Worm (Caenorhabditis elegans) whole organism, young adult: ENCODE measurements around the gene ecps-1.

Source experiments
- B0035.1 ChIP-seq: sonication (generic microtip); optimal IDR thresholded peaks from 2 replicates; lab custom pipeline; 2016; ENCODE audit warnings: missing genetic modification characterization, mild to moderate bottlenecking, missing compliant biosample characterization, missing genotype, missing genetic modification reagents
- C06A6.2 ChIP-seq: fragments of 200-800 bp; sonication (Bioruptor generic); conservative IDR thresholded peaks from 2 replicates; pipeline ENCODE4 v1.3.6; 2022; ENCODE audit warnings: missing genetic modification characterization, missing compliant biosample characterization
- F10E7.11 ChIP-seq: sonication (generic microtip); optimal IDR thresholded peaks from 2 replicates; lab custom pipeline; 2017; ENCODE audit warnings: mild to moderate bottlenecking, missing genetic modification characterization, moderate library complexity, missing compliant biosample characterization
- F37B4.10 ChIP-seq: fragments of 200-800 bp; sonication (Bioruptor generic); IDR thresholded peaks from 2 replicates; pipeline ENCODE4 v1.3.6; 2022; ENCODE audit warnings: missing genetic modification characterization, missing compliant biosample characterization
- F52B5.7 ChIP-seq: sonication (generic microtip); optimal IDR thresholded peaks from 2 replicates; lab custom pipeline; 2016; ENCODE audit warnings: mild to moderate bottlenecking, missing genetic modification characterization, missing compliant biosample characterization
- F55B11.4 ChIP-seq: sonication (generic microtip); optimal IDR thresholded peaks from 2 replicates; lab custom pipeline; 2016; ENCODE audit warnings: missing compliant biosample characterization, missing genetic modification characterization, borderline replicate concordance; ENCODE audit not compliant: insufficient read depth
- F57C9.4 ChIP-seq: sonication (generic microtip); optimal IDR thresholded peaks from 2 replicates; lab custom pipeline; 2017; ENCODE audit warnings: mild to moderate bottlenecking, missing genetic modification characterization, missing compliant biosample characterization
- K11D2.4 ChIP-seq: fragments of 200-800 bp; sonication (Bioruptor generic); IDR thresholded peaks from 2 replicates; pipeline ENCODE4 v1.3.6; 2022; ENCODE audit warnings: missing genetic modification reagents, missing genetic modification characterization, missing compliant biosample characterization
- K12H6.12 ChIP-seq: fragments of 200-800 bp; sonication (Bioruptor generic); optimal IDR thresholded peaks from 2 replicates; lab custom pipeline; 2018; ENCODE audit warnings: mild to moderate bottlenecking, missing genetic modification characterization, missing compliant biosample characterization
- T07F8.4 ChIP-seq: sonication (generic microtip); optimal IDR thresholded peaks from 2 replicates; lab custom pipeline; 2016; ENCODE audit warnings: mild to moderate bottlenecking, missing genetic modification characterization, moderate library complexity, missing compliant biosample characterization
- Y56A3A.18 ChIP-seq: fragments of 200-800 bp; sonication (Bioruptor generic); IDR thresholded peaks from 2 replicates; pipeline ENCODE4 v1.3.6; 2022; ENCODE audit warnings: missing genetic modification reagents, missing genetic modification characterization, missing compliant biosample characterization
- Y67H2A.10 ChIP-seq: fragments of 200-800 bp; sonication (Bioruptor generic); conservative IDR thresholded peaks from 2 replicates; pipeline ENCODE4 v1.3.6; 2022; ENCODE audit warnings: missing genetic modification reagents, missing genetic modification characterization, missing compliant biosample characterization
- akir-1 ChIP-seq: fragments of 200-800 bp; sonication (Bioruptor generic); optimal IDR thresholded peaks from 2 replicates; lab custom pipeline; 2018; ENCODE audit warnings: mild to moderate bottlenecking, missing genetic modification characterization, moderate library complexity, missing compliant biosample characterization
- aptf-2 ChIP-seq: fragments of 200-800 bp; sonication (Bioruptor generic); conservative IDR thresholded peaks from 2 replicates; pipeline ENCODE4 v1.3.6; 2022; ENCODE audit warnings: missing genetic modification reagents, missing genetic modification characterization, missing compliant biosample characterization
- athp-1 ChIP-seq: sonication (generic microtip); optimal IDR thresholded peaks from 2 replicates; lab custom pipeline; 2017; ENCODE audit warnings: mild to moderate bottlenecking, missing genetic modification characterization, missing compliant biosample characterization
- attf-3 ChIP-seq: fragments of 200-800 bp; sonication (Bioruptor generic); conservative IDR thresholded peaks from 2 replicates; pipeline ENCODE4 v1.3.6; 2022; ENCODE audit warnings: missing genetic modification reagents, missing genetic modification characterization, missing compliant biosample characterization
- attf-5 ChIP-seq: fragments of 200-800 bp; sonication (Bioruptor generic); optimal IDR thresholded peaks from 2 replicates; lab custom pipeline; 2018; ENCODE audit warnings: mild to moderate bottlenecking, missing genetic modification characterization, missing compliant biosample characterization
- bed-2 ChIP-seq: fragments of 200-800 bp; sonication (Bioruptor generic); IDR thresholded peaks from 2 replicates; pipeline ENCODE4 v1.3.6; 2022; ENCODE audit warnings: missing genetic modification reagents, missing genetic modification characterization, missing compliant biosample characterization
- ccch-3 ChIP-seq: fragments of 200-800 bp; sonication (Bioruptor generic); optimal IDR thresholded peaks from 2 replicates; lab custom pipeline; 2018; ENCODE audit warnings: mild to moderate bottlenecking, missing genetic modification characterization, missing compliant biosample characterization
- ceh-100 ChIP-seq: fragments of 200-800 bp; sonication (Bioruptor generic); IDR thresholded peaks from 2 replicates; pipeline ENCODE4 v1.3.6; 2022; ENCODE audit warnings: missing genetic modification reagents, missing genetic modification characterization, missing compliant biosample characterization
- ceh-27 ChIP-seq: fragments of 200-800 bp; sonication (Bioruptor generic); optimal IDR thresholded peaks from 2 replicates; lab custom pipeline; 2018; ENCODE audit warnings: mild to moderate bottlenecking, missing genetic modification characterization, moderate library complexity, missing compliant biosample characterization
- ceh-40 ChIP-seq: fragments of 200-800 bp; sonication (Bioruptor generic); IDR thresholded peaks from 2 replicates; pipeline ENCODE4 v1.3.6; 2022; ENCODE audit warnings: missing genetic modification characterization, missing compliant biosample characterization
- dox-1 ChIP-seq: fragments of 200-800 bp; sonication (Bioruptor generic); IDR thresholded peaks from 2 replicates; pipeline ENCODE4 v1.3.6; 2022; ENCODE audit warnings: missing genetic modification reagents, missing genetic modification characterization, missing compliant biosample characterization
- efl-1 ChIP-seq: fragments of 150-350 bp; optimal IDR thresholded peaks from 2 replicates; lab custom pipeline; 2014; ENCODE audit warnings: missing biosample characterization, missing genetic modification reagents, missing genetic modification characterization
- egl-44 ChIP-seq: fragments of 200-800 bp; sonication (Bioruptor generic); IDR thresholded peaks from 2 replicates; pipeline ENCODE4 v1.3.6; 2022; ENCODE audit warnings: missing genetic modification reagents, missing genetic modification characterization, missing compliant biosample characterization
- ekl-4 ChIP-seq: fragments of 200-800 bp; sonication (Bioruptor generic); IDR thresholded peaks from 2 replicates; pipeline ENCODE4 v1.3.6; 2022; ENCODE audit warnings: missing genetic modification reagents, missing genetic modification characterization, missing compliant biosample characterization
- ets-4 ChIP-seq: fragments of 200-800 bp; sonication (Bioruptor generic); optimal IDR thresholded peaks from 2 replicates; lab custom pipeline; 2018; ENCODE audit warnings: mild to moderate bottlenecking, missing genetic modification characterization, missing compliant biosample characterization
- fkh-3 ChIP-seq: sonication (generic microtip); optimal IDR thresholded peaks from 2 replicates; lab custom pipeline; 2016; ENCODE audit warnings: mild to moderate bottlenecking, missing genetic modification characterization, missing compliant biosample characterization
- gei-17 ChIP-seq: fragments of 200-800 bp; sonication (Bioruptor generic); optimal IDR thresholded peaks from 2 replicates; lab custom pipeline; 2018; ENCODE audit warnings: mild to moderate bottlenecking, missing genetic modification characterization, missing compliant biosample characterization
- hrde-1 ChIP-seq: sonication (generic microtip); optimal IDR thresholded peaks from 2 replicates; lab custom pipeline; 2016; ENCODE audit warnings: missing genetic modification characterization, mild to moderate bottlenecking, missing compliant biosample characterization, moderate library complexity, missing genotype, missing genetic modification reagents, borderline replicate concordance
- lin-26 ChIP-seq: fragments of 200-800 bp; sonication (Bioruptor generic); IDR thresholded peaks from 2 replicates; pipeline ENCODE4 v1.3.6; 2022; ENCODE audit warnings: missing genetic modification reagents, missing genetic modification characterization, missing compliant biosample characterization
- madf-6 ChIP-seq: fragments of 200-800 bp; sonication (Bioruptor generic); IDR thresholded peaks from 2 replicates; pipeline ENCODE4 v1.3.6; 2022; ENCODE audit warnings: missing genetic modification reagents, missing genetic modification characterization, missing compliant biosample characterization
- madf-8 ChIP-seq: fragments of 200-800 bp; sonication (Bioruptor generic); conservative IDR thresholded peaks from 2 replicates; pipeline ENCODE4 v1.3.6; 2022; ENCODE audit warnings: missing genetic modification reagents, missing genetic modification characterization, missing compliant biosample characterization
- mxl-1 ChIP-seq: sonication (generic microtip); optimal IDR thresholded peaks from 2 replicates; lab custom pipeline; 2016; ENCODE audit warnings: missing genetic modification characterization, missing compliant biosample characterization
- nfya-1 ChIP-seq: sonication (generic microtip); optimal IDR thresholded peaks from 2 replicates; lab custom pipeline; 2017; ENCODE audit warnings: antibody characterized with exemption, missing compliant biosample characterization, missing genetic modification characterization, borderline replicate concordance; ENCODE audit not compliant: insufficient read depth
- nfya-2 ChIP-seq: fragments of 200-800 bp; sonication (Bioruptor generic); IDR thresholded peaks from 2 replicates; pipeline ENCODE4 v1.3.6; 2022; ENCODE audit warnings: missing genetic modification reagents, missing genetic modification characterization, missing compliant biosample characterization
- rcor-1 ChIP-seq: fragments of 200-800 bp; sonication (Bioruptor generic); IDR thresholded peaks from 2 replicates; pipeline ENCODE4 v1.3.6; 2022; ENCODE audit warnings: missing genetic modification reagents, missing genetic modification characterization, missing compliant biosample characterization
- rpc-1 ChIP-seq, 2 experiments: fragments of 150-350 bp in 1 of 2; sonication (generic microtip) in 1 of 2; optimal IDR thresholded peaks; 2 replicates each; lab custom pipeline; 2014 to 2018; ENCODE audit warnings: missing biosample characterization in 1 of 2, missing genetic modification characterization in 1 of 2, missing genetic modification reagents in 1 of 2, missing genotype in 1 of 2
- snpc-1.1 ChIP-seq: sonication (generic microtip); optimal IDR thresholded peaks from 2 replicates; lab custom pipeline; 2017; ENCODE audit warnings: missing genetic modification characterization, mild to moderate bottlenecking, missing compliant biosample characterization, antibody characterized with exemption, moderate library complexity, missing genotype, missing genetic modification reagents; ENCODE audit not compliant: insufficient read depth
- somi-1 ChIP-seq: fragments of 200-800 bp; sonication (Bioruptor generic); optimal IDR thresholded peaks from 2 replicates; lab custom pipeline; 2018; ENCODE audit warnings: mild to moderate bottlenecking, missing genetic modification characterization, missing compliant biosample characterization
- sptf-2 ChIP-seq: fragments of 200-800 bp; sonication (Bioruptor generic); optimal IDR thresholded peaks from 2 replicates; lab custom pipeline; 2018; ENCODE audit warnings: mild to moderate bottlenecking, missing genetic modification characterization, missing compliant biosample characterization
- unc-62 ChIP-seq: fragments of 150-350 bp; optimal IDR thresholded peaks from 2 replicates; lab custom pipeline; 2014; ENCODE audit warnings: missing biosample characterization, missing genetic modification reagents, missing genetic modification characterization
- zfh-2 ChIP-seq: fragments of 200-800 bp; sonication (Bioruptor generic); conservative IDR thresholded peaks from 2 replicates; pipeline ENCODE4 v1.3.6; 2022; ENCODE audit warnings: missing genetic modification reagents, missing genetic modification characterization, missing compliant biosample characterization
- ztf-22 ChIP-seq: fragments of 200-800 bp; sonication (Bioruptor generic); optimal IDR thresholded peaks from 2 replicates; lab custom pipeline; 2018; ENCODE audit warnings: mild to moderate bottlenecking, missing genetic modification characterization, moderate library complexity, missing compliant biosample characterization
- ztf-3 ChIP-seq: fragments of 200-800 bp; sonication (Bioruptor generic); optimal IDR thresholded peaks from 2 replicates; lab custom pipeline; 2018; ENCODE audit warnings: mild to moderate bottlenecking, missing genetic modification characterization, missing compliant biosample characterization

ecps-1 gene

DNA sequence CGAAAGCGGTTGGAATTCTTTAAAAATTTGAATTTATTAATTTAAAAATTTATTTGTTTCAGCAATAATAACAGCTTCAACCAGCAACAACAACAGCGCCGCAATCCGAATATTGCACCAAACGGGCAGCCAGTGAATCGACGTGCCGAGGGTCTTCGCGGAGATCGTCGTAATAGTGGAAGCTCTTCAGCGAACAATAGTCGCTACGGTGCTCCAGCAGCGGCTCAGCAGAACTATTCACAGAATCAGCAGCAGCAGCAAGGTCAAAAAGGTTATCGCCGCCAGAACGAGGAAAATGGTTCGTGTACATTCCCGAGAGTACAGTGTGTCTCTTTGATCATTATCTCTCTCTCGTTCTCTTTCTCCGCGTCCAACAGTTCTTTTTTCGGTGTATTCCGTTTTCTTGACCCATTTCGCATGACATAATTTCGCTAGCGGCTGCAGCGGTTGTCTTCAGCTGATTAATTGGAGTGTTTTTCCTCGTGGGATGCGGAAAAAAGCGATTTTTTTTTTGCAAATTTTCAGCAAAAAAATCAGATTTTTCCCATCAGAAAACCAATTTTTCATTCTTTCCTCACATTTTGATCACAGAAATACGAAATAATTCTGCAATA is 2.7 kb upstream of the ecps-1 start:
- TF ChIP-seq gei-17 (GFP tag; lab: Kevin White, UChicago) (no peak), zfh-2 (peak; percentile 56; the same call in 1 of the 2 replicates)

DNA sequence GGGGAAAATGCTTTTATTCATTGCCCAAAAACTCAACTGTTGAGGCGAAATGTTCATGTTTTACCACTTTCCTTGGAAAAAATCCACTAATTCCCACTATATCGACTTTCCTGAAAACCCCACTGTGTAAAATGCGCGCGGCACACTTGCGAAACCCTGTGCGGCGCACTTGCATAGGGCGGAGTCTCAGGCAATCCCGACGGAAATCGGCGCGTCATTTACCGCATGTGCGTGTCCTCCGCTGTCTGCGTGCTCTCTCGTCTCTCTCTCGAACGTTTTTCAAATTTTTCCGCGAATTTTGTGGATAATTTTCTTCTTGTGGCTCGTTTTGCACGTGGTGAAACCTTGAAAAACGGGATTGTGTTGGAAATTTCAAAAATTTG is 804 bp upstream of the ecps-1 start, which contains the start of gene atx-2:
Gene atx-2, plus strand, starts transcription at position 226 of the 383 bp plus-strand sequence.
- TF ChIP-seq rpc-1 (optimal IDR thresholded peaks at IDR 0.05; lab: Kevin White, UChicago) (peak; percentile 57), rpc-1 (tag; optimal IDR thresholded peaks at IDR 0.05; lab: Kevin White, UChicago) (no peak), T07F8.4 (peak; percentile 1), somi-1 (GFP tag; lab: Kevin White, UChicago) (peak; percentile 66), egl-44 (GFP tag; lab: Robert Waterston, UW) (peak; percentile 92), ztf-3 (GFP tag; lab: Kevin White, UChicago) (no peak), rcor-1 (GFP tag; lab: Robert Waterston, UW) (peak; percentile 91), F55B11.4 (tag; lab: Kevin White, UChicago) (no peak), aptf-2 (peak; percentile 80), sptf-2 (GFP tag; lab: Kevin White, UChicago) (peak; percentile 88), B0035.1 (tag; lab: Kevin White, UChicago) (peak; percentile 67), athp-1 (tag; lab: Kevin White, UChicago) (peak; percentile 96), F37B4.10 (GFP tag; lab: Robert Waterston, UW) (0 out of 2 replicates have a peak, but pooled peaks have one; percentile 87), dox-1 (peak; percentile 97), nfya-2 (GFP tag; lab: Robert Waterston, UW) (no peak), C06A6.2 (GFP tag; lab: Robert Waterston, UW) (peak; percentile 94), akir-1 (GFP tag; lab: Kevin White, UChicago) (peak; percentile 47), unc-62 (no peak), madf-8 (peak; percentile 61), ztf-22 (peak; percentile 42), Y67H2A.10 (GFP tag; lab: Robert Waterston, UW) (peak; percentile 86), ceh-100 (GFP tag; lab: Robert Waterston, UW) (peak; percentile 99), ceh-27 (GFP tag; lab: Kevin White, UChicago) (peak; percentile 96), ets-4 (GFP tag; lab: Kevin White, UChicago) (peak; percentile 88), gei-17 (GFP tag; lab: Kevin White, UChicago) (peak; percentile 49), hrde-1 (tag; lab: Kevin White, UChicago) (peak; percentile 88), lin-26 (peak; percentile 88), nfya-1 (tag; lab: Kevin White, UChicago) (no peak), F52B5.7 (tag; lab: Kevin White, UChicago) (peak; percentile 97), mxl-1 (tag; lab: Kevin White, UChicago) (peak; percentile 42), fkh-3 (tag; lab: Kevin White, UChicago) (no peak), ekl-4 (GFP tag; lab: Robert Waterston, UW) (peak; percentile 84), K12H6.12 (peak; percentile 84), Y56A3A.18 (GFP tag; lab: Robert Waterston, UW) (no peak), bed-2 (peak; percentile 81), attf-3 (GFP tag; lab: Robert Waterston, UW) (peak; percentile 70), attf-5 (GFP tag; lab: Kevin White, UChicago) (peak; percentile 99), snpc-1.1 (tag; lab: Kevin White, UChicago) (peak; percentile 71), efl-1 (GFP tag; lab: Kevin White, UChicago) (peak; percentile 77), F10E7.11 (tag; lab: Kevin White, UChicago) (peak; percentile 66), ccch-3 (GFP tag; lab: Kevin White, UChicago) (no peak), K11D2.4 (GFP tag; lab: Robert Waterston, UW) (peak; percentile 91), F57C9.4 (tag; lab: Kevin White, UChicago) (no peak), madf-6 (GFP tag; lab: Robert Waterston, UW) (peak; percentile 89), ceh-40 (GFP tag; lab: Robert Waterston, UW) (peak; percentile 54; the same call in 1 of the 2 replicates)
